Worm (Caenorhabditis elegans) whole organism, L2 larva: ENCODE data around the gene T05C1.2.
A peak's percentile ranks its signal among the peaks of the same experiment; 100 is the strongest.

Experiments used
- C34F6.9 ChIP-seq: fragments of 150-350 bp; optimal IDR thresholded peaks from 2 replicates; lab custom pipeline; 2014; ENCODE audit warnings: missing biosample characterization, missing genetic modification characterization
- F13H6.1 ChIP-seq: sonication (generic microtip); optimal IDR thresholded peaks from 2 replicates; lab custom pipeline; 2016; ENCODE audit warnings: missing genetic modification characterization, missing compliant biosample characterization
- Y55F3AM.14 ChIP-seq: fragments of 200-800 bp; sonication (Bioruptor generic); optimal IDR thresholded peaks from 2 replicates; lab custom pipeline; 2018; ENCODE audit warnings: mild to moderate bottlenecking, missing genetic modification characterization, missing compliant biosample characterization
- ZK546.5 ChIP-seq: sonication (generic microtip); optimal IDR thresholded peaks from 2 replicates; lab custom pipeline; 2017; ENCODE audit warnings: missing biosample characterization, missing genetic modification characterization
- alr-1 ChIP-seq: fragments of 150-350 bp; optimal IDR thresholded peaks from 2 replicates; lab custom pipeline; 2014; ENCODE audit warnings: missing biosample characterization, missing genetic modification characterization
- aly-2 ChIP-seq: fragments of 150-350 bp; optimal IDR thresholded peaks from 2 replicates; lab custom pipeline; 2014; ENCODE audit warnings: missing biosample characterization, missing genetic modification characterization
- ceh-16 ChIP-seq: fragments of 150-350 bp; optimal IDR thresholded peaks from 2 replicates; lab custom pipeline; 2014; ENCODE audit warnings: missing biosample characterization, missing genetic modification characterization
- ceh-82 ChIP-seq: fragments of 150-350 bp; optimal IDR thresholded peaks from 2 replicates; lab custom pipeline; 2014; ENCODE audit warnings: missing biosample characterization, missing genetic modification characterization
- crh-2 ChIP-seq: sonication (generic microtip); optimal IDR thresholded peaks from 2 replicates; lab custom pipeline; 2017; ENCODE audit warnings: missing biosample characterization, missing genetic modification characterization
- dmd-4 ChIP-seq: sonication (generic microtip); optimal IDR thresholded peaks from 2 replicates; lab custom pipeline; 2017; ENCODE audit warnings: missing biosample characterization, missing genetic modification characterization
- egl-27 ChIP-seq: sonication (generic microtip); optimal IDR thresholded peaks from 3 replicates; lab custom pipeline; 2017; ENCODE audit warnings: missing biosample characterization, missing genetic modification reagents, missing genetic modification characterization
- fos-1 ChIP-seq: fragments of 150-350 bp; optimal IDR thresholded peaks from 2 replicates; lab custom pipeline; 2014; ENCODE audit warnings: missing biosample characterization, missing genetic modification characterization
- gmeb-1 ChIP-seq: fragments of 150-350 bp; optimal IDR thresholded peaks from 2 replicates; lab custom pipeline; 2014; ENCODE audit warnings: missing biosample characterization, missing genetic modification characterization
- lin-11 ChIP-seq: fragments of 150-350 bp; sonication (generic microtip); optimal IDR thresholded peaks from 2 replicates; lab custom pipeline; 2014; ENCODE audit warnings: missing biosample characterization, missing genetic modification characterization, inconsistent platforms, mixed read lengths
- lin-39 ChIP-seq: fragments of 150-350 bp; optimal IDR thresholded peaks from 2 replicates; lab custom pipeline; 2014; ENCODE audit warnings: missing biosample characterization, missing genetic modification reagents, missing genetic modification characterization
- lsy-2 ChIP-seq, 2 experiments: fragments of 150-350 bp in 1 of 2; sonication (generic microtip) in 1 of 2; optimal IDR thresholded peaks; 2 replicates each; lab custom pipeline; 2014 to 2017; ENCODE audit warnings: missing biosample characterization in 2 of 2, missing genetic modification characterization in 2 of 2
- mab-5 ChIP-seq: fragments of 150-350 bp; optimal IDR thresholded peaks from 2 replicates; lab custom pipeline; 2014; ENCODE audit warnings: missing biosample characterization, missing genetic modification characterization
- mdl-1 ChIP-seq, 2 experiments: fragments of 150-350 bp in 1 of 2; sonication (generic microtip) in 1 of 2; optimal IDR thresholded peaks; 2 replicates each; lab custom pipeline; 2017; ENCODE audit warnings: missing biosample characterization in 2 of 2, missing genetic modification characterization in 2 of 2
- nhr-10 ChIP-seq: sonication (generic microtip); optimal IDR thresholded peaks from 2 replicates; lab custom pipeline; 2017; ENCODE audit warnings: missing biosample characterization, missing genetic modification characterization
- nhr-11 ChIP-seq: fragments of 150-350 bp; optimal IDR thresholded peaks from 2 replicates; lab custom pipeline; 2014; ENCODE audit warnings: missing biosample characterization, missing genetic modification characterization
- nhr-12 ChIP-seq: fragments of 150-350 bp; optimal IDR thresholded peaks from 2 replicates; lab custom pipeline; 2014; ENCODE audit warnings: missing biosample characterization, missing genetic modification characterization
- nhr-129 ChIP-seq: fragments of 150-350 bp; optimal IDR thresholded peaks from 2 replicates; lab custom pipeline; 2014; ENCODE audit warnings: missing biosample characterization, missing genetic modification characterization
- nhr-23 ChIP-seq: fragments of 150-350 bp; optimal IDR thresholded peaks from 2 replicates; lab custom pipeline; 2014; ENCODE audit warnings: missing biosample characterization, missing genetic modification reagents, missing genetic modification characterization
- nhr-25 ChIP-seq: fragments of 150-350 bp; sonication (generic microtip); optimal IDR thresholded peaks from 3 replicates; lab custom pipeline; 2014; ENCODE audit warnings: missing biosample characterization, missing genetic modification characterization
- nhr-77 ChIP-seq: fragments of 150-350 bp; optimal IDR thresholded peaks from 2 replicates; lab custom pipeline; 2014; ENCODE audit warnings: missing biosample characterization, missing genetic modification characterization
- peb-1 ChIP-seq: fragments of 150-350 bp; optimal IDR thresholded peaks from 2 replicates; lab custom pipeline; 2014; ENCODE audit warnings: missing biosample characterization, missing genetic modification characterization
- sem-4 ChIP-seq: fragments of 150-350 bp; optimal IDR thresholded peaks from 2 replicates; lab custom pipeline; 2014; ENCODE audit warnings: missing biosample characterization, missing genetic modification reagents, missing genetic modification characterization
- skn-1 ChIP-seq: sonication (generic microtip); optimal IDR thresholded peaks from 2 replicates; lab custom pipeline; 2017; ENCODE audit warnings: missing biosample characterization, missing genetic modification characterization
- sma-3 ChIP-seq: sonication (generic microtip); optimal IDR thresholded peaks from 2 replicates; lab custom pipeline; 2016; ENCODE audit warnings: missing genetic modification reagents, missing genetic modification characterization, missing compliant biosample characterization
- sma-9 ChIP-seq, 2 experiments: fragments of 150-350 bp in 1 of 2; sonication (generic microtip) in 1 of 2; optimal IDR thresholded peaks; 2 replicates each; lab custom pipeline; 2014 to 2016; ENCODE audit warnings: missing genetic modification characterization in 2 of 2, mild to moderate bottlenecking in 1 of 2, missing biosample characterization in 1 of 2, missing compliant biosample characterization in 1 of 2, missing genetic modification reagents in 1 of 2, moderate library complexity in 1 of 2
- snpc-4 ChIP-seq: fragments of 150-350 bp; optimal IDR thresholded peaks from 2 replicates; lab custom pipeline; 2014; ENCODE audit warnings: missing biosample characterization, missing genetic modification characterization
- unc-55 ChIP-seq: fragments of 150-350 bp; sonication (generic microtip); optimal IDR thresholded peaks from 3 replicates; lab custom pipeline; 2014; ENCODE audit warnings: missing biosample characterization, missing genetic modification reagents, missing genetic modification characterization
- unc-62 ChIP-seq: fragments of 150-350 bp; optimal IDR thresholded peaks from 2 replicates; lab custom pipeline; 2014; ENCODE audit warnings: missing biosample characterization, missing genetic modification reagents, missing genetic modification characterization
- zag-1 ChIP-seq: fragments of 150-350 bp; optimal IDR thresholded peaks from 2 replicates; lab custom pipeline; 2014; ENCODE audit warnings: missing biosample characterization, missing genetic modification characterization
- ztf-4 ChIP-seq: fragments of 150-350 bp; optimal IDR thresholded peaks from 2 replicates; lab custom pipeline; 2014; ENCODE audit warnings: missing biosample characterization, missing genetic modification characterization

T05C1.2 gene

ce11 chrII:4482021-4482420 lies at the start of gene T05C1.2:
T05C1.2 (minus strand) TSS chrII:4482121.
- TF ChIP-seq skn-1 (tag; lab: Kevin White, UChicago) (no peak), nhr-12 (tag; lab: Kevin White, UChicago) (no peak), gmeb-1 (tag; lab: Kevin White, UChicago) (no peak), nhr-23 (tag; lab: Kevin White, UChicago) (no peak), sem-4 (tag; lab: Kevin White, UChicago) (no peak), nhr-25 (no peak), nhr-77 (tag; lab: Kevin White, UChicago) (no peak), sma-9 (GFP tag; optimal IDR thresholded peaks at IDR 0.05; lab: Kevin White, UChicago) (no peak), sma-9 (tag; optimal IDR thresholded peaks at IDR 0.05; lab: Kevin White, UChicago) (no peak), lin-11 (no peak), egl-27 (tag; lab: Kevin White, UChicago) (no peak), Y55F3AM.14 (GFP tag; lab: Kevin White, UChicago) (no peak), nhr-129 (tag; lab: Kevin White, UChicago) (no peak), C34F6.9 (tag; lab: Kevin White, UChicago) (no peak), ZK546.5 (tag; lab: Kevin White, UChicago) (no peak)

- TF ChIP-seq lin-11, result no peak
Observed at ce11 chrII:4527800-4528199, 45.9 kb upstream of the T05C1.2 start, which contains the start of gene sra-35. sra-35 (minus strand) TSS chrII:4527900.

- TF ChIP-seq lin-11 (no peak), alr-1 (tag; lab: Kevin White, UChicago) (no peak), nhr-77 (tag; lab: Kevin White, UChicago) (no peak), lin-39 (tag; lab: Kevin White, UChicago) (no peak), unc-62 (GFP tag; lab: Kevin White, UChicago) (no peak), C34F6.9 (tag; lab: Kevin White, UChicago) (no peak), lsy-2 (tag; optimal IDR thresholded peaks at IDR 0.05; lab: Kevin White, UChicago) (no peak), egl-27 (tag; lab: Kevin White, UChicago) (no peak), sma-3 (GFP tag; lab: Kevin White, UChicago) (no peak), sem-4 (tag; lab: Kevin White, UChicago) (no peak), sma-9 (GFP tag; optimal IDR thresholded peaks at IDR 0.05; lab: Kevin White, UChicago) (no peak), sma-9 (tag; optimal IDR thresholded peaks at IDR 0.05; lab: Kevin White, UChicago) (no peak), nhr-25 (no peak), zag-1 (tag; lab: Kevin White, UChicago) (no peak), nhr-129 (tag; lab: Kevin White, UChicago) (no peak), nhr-23 (tag; lab: Kevin White, UChicago) (no peak), peb-1 (tag; lab: Kevin White, UChicago) (no peak)
Observed at ce11 chrII:4525185-4525584, 43.3 kb upstream of the T05C1.2 start.

ce11 chrII:4523122-4523672 lies 41.3 kb upstream of the T05C1.2 start, which contains the start of the genes B0304.4 and B0304.2:
B0304.4 (minus strand) TSS chrII:4523222.
B0304.2 (plus strand) TSS chrII:4523622.
- TF ChIP-seq nhr-11 (tag; lab: Kevin White, UChicago), result no peak
- TF ChIP-seq unc-55 (GFP tag; lab: Kevin White, UChicago), result no peak

DNA sequence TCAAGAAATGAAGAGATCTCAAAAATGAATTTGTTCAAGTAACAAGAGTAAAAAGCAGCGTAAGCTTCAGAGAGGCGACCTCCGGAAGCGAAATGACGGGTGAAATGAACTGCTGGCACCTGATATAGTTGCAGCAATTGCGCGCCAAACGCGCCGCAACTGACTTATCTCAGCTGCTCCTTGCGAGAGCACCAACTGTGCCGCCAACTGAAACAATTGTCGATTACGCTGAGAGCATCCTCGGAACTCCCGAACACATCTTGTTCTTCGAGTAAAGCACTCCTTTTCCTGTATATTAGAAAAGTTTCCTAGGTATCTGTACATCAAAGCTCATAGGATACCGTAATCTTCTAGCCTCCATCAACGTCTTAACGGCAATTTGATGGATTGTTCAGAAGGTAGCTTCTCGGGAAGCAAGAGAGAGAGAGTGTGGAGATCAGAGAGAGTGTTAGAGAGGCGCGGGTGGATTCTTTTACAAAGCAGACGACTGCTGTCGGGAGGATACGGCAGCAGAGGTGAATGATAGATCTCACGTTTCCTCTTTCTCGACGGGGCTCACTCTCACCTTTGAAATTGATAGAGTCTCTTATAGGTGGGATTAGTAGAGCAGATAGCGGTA lies 38.2 kb upstream of the T05C1.2 start:
- TF ChIP-seq ztf-4 (tag; lab: Kevin White, UChicago) (no peak), F13H6.1 (peak; percentile 32), mdl-1 (tag; optimal IDR thresholded peaks at IDR 0.05; lab: Kevin White, UChicago) (no peak), C34F6.9 (tag; lab: Kevin White, UChicago) (no peak), lsy-2 (tag; optimal IDR thresholded peaks at IDR 0.05; lab: Kevin White, UChicago) (peak in 1 of 2 experiments; percentile 45), nhr-10 (tag; lab: Kevin White, UChicago) (no peak), gmeb-1 (tag; lab: Kevin White, UChicago) (no peak)

DNA sequence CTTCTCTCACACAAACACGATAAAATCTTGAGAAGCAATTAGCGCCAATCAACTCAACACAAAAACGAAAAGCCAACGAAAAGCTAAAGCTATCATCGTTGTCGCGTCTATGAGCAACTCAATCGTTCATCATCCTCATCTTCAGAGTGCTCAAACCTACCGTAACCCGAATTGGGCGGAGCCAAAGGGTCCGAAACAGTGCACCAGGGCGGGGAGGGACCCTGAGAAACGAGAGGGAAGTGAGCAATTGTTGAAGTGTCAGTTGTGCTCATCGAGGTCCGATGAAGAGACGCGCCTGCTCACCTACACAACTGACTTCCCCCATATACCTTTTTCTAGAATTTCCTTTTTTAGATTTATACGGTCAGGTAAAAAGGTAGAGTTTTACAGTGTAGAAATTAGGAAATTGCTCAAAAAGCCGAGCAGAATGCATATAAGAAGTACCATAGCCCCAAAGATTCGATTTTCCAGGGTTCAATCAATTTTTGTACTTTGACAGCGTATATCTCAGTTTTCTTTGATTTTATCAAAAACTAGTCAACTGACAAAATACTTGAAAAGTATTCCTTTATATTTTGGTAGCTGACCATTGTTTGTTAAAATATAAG lies 36.5 kb upstream of the T05C1.2 start, which contains the start of gene hlh-1:
Gene hlh-1, plus strand, starts transcription at position 275 of the 608 bp plus-strand sequence.
- TF ChIP-seq mdl-1 (tag; optimal IDR thresholded peaks at IDR 0.05; lab: Kevin White, UChicago), result no peak
- peak; percentile 4 for TF ChIP-seq ztf-4 (tag; lab: Kevin White, UChicago)
- TF ChIP-seq F13H6.1, result peak; percentile 71
- peak; percentile 56 for TF ChIP-seq sma-9 (GFP tag; optimal IDR thresholded peaks at IDR 0.05; lab: Kevin White, UChicago)
- TF ChIP-seq sma-9 (tag; optimal IDR thresholded peaks at IDR 0.05; lab: Kevin White, UChicago), result no peak
- TF ChIP-seq mab-5 (tag; lab: Kevin White, UChicago), result no peak
- TF ChIP-seq lsy-2 (tag; optimal IDR thresholded peaks at IDR 0.05; lab: Kevin White, UChicago), result peak; percentile 16 to 83
- no peak for TF ChIP-seq ceh-16
- no peak for TF ChIP-seq dmd-4 (tag; lab: Kevin White, UChicago)
- TF ChIP-seq fos-1 (tag; lab: Kevin White, UChicago), result no peak
- TF ChIP-seq nhr-12 (tag; lab: Kevin White, UChicago), result no peak
- TF ChIP-seq nhr-25, result no peak
- peak; percentile 66 for TF ChIP-seq nhr-129 (tag; lab: Kevin White, UChicago)
- no peak for TF ChIP-seq nhr-11 (tag; lab: Kevin White, UChicago)
- no peak for TF ChIP-seq snpc-4 (tag; lab: Kevin White, UChicago)
- no peak for TF ChIP-seq sem-4 (tag; lab: Kevin White, UChicago)
- no peak for TF ChIP-seq alr-1 (tag; lab: Kevin White, UChicago)
- TF ChIP-seq ceh-82 (tag; lab: Kevin White, UChicago), result no peak
- no peak for TF ChIP-seq aly-2 (tag; lab: Kevin White, UChicago)
- no peak for TF ChIP-seq crh-2 (tag; lab: Kevin White, UChicago)
- TF ChIP-seq C34F6.9 (tag; lab: Kevin White, UChicago), result peak; percentile 0
- TF ChIP-seq, all 48 proteins: peak for 6
